Fruit fly (Drosophila melanogaster) whole organism, embryonic: ENCODE data around the gene Act87E.

Source experiments
- Abd-B ChIP-seq: fragments of 200-800 bp; sonication (Bioruptor generic); optimal IDR thresholded peaks from 2 replicates; lab custom pipeline; 2018; ENCODE audit warnings: missing biosample characterization, mild to moderate bottlenecking, missing genetic modification characterization, moderate library complexity
- Ada2b ChIP-seq: fragments of 200-800 bp; sonication (Bioruptor generic); IDR thresholded peaks from 2 replicates; pipeline ENCODE4 v1.3.6; 2022; ENCODE audit warnings: missing biosample characterization, missing genetic modification characterization
- Atf6 ChIP-seq: fragments of 200-800 bp; sonication (Bioruptor generic); IDR thresholded peaks from 2 replicates; pipeline ENCODE4 v1.3.6; 2022; ENCODE audit warnings: missing biosample characterization, missing genetic modification characterization
- Bdp1 ChIP-seq: fragments of 200-800 bp; sonication (Bioruptor generic); optimal IDR thresholded peaks from 3 replicates; lab custom pipeline; 2016; ENCODE audit warnings: missing biosample characterization, missing genetic modification characterization
- CG12104 ChIP-seq: fragments of 200-800 bp; sonication (Bioruptor generic); optimal IDR thresholded peaks from 3 replicates; lab custom pipeline; 2016; ENCODE audit warnings: missing biosample characterization, missing genetic modification characterization
- CG12155 ChIP-seq: fragments of 200-800 bp; sonication (Bioruptor generic); optimal IDR thresholded peaks from 3 replicates; lab custom pipeline; 2016; ENCODE audit warnings: missing biosample characterization, missing genetic modification characterization
- CG1233 ChIP-seq: fragments of 200-800 bp; sonication (Bioruptor generic); optimal IDR thresholded peaks from 4 replicates; lab custom pipeline; 2018; ENCODE audit warnings: missing biosample characterization, mild to moderate bottlenecking, missing genetic modification characterization
- CG12942 ChIP-seq: fragments of 200-800 bp; sonication (Bioruptor generic); optimal IDR thresholded peaks from 3 replicates; lab custom pipeline; 2016; ENCODE audit warnings: missing biosample characterization, missing genetic modification characterization
- CG13287 ChIP-seq: fragments of 200-800 bp; sonication (Bioruptor generic); IDR thresholded peaks from 2 replicates; pipeline ENCODE4 v1.3.6; 2022; ENCODE audit warnings: missing biosample characterization, missing genetic modification characterization; ENCODE audit not compliant: partially characterized antibody
- CG13775 ChIP-seq: fragments of 200-800 bp; sonication (Bioruptor generic); optimal IDR thresholded peaks from 3 replicates; lab custom pipeline; 2017; ENCODE audit warnings: missing biosample characterization, mild to moderate bottlenecking, missing genetic modification characterization
- CG14014 ChIP-seq: fragments of 200-800 bp; sonication (Bioruptor generic); IDR thresholded peaks from 2 replicates; pipeline ENCODE4 v1.3.6; 2022; ENCODE audit warnings: missing biosample characterization, missing genetic modification characterization
- CG15514 ChIP-seq: fragments of 200-800 bp; sonication (Bioruptor generic); optimal IDR thresholded peaks from 3 replicates; lab custom pipeline; 2017; ENCODE audit warnings: missing biosample characterization, missing genetic modification characterization, mild to moderate bottlenecking, moderate library complexity, missing genetic modification reagents
- CG17912 ChIP-seq: fragments of 200-800 bp; sonication (Bioruptor generic); optimal IDR thresholded peaks from 2 replicates; lab custom pipeline; 2018; ENCODE audit warnings: missing biosample characterization, mild to moderate bottlenecking, missing genetic modification characterization
- CG31388 ChIP-seq: fragments of 200-800 bp; sonication (Bioruptor generic); optimal IDR thresholded peaks from 2 replicates; lab custom pipeline; 2016; ENCODE audit warnings: missing biosample characterization, missing genetic modification characterization
- CG6791 ChIP-seq: fragments of 200-800 bp; sonication (Bioruptor generic); IDR thresholded peaks from 3 replicates; pipeline ENCODE4 v1.3.6; 2022; ENCODE audit warnings: missing biosample characterization, missing genetic modification characterization; ENCODE audit not compliant: partially characterized antibody
- CG7357 ChIP-seq: fragments of 200-800 bp; sonication (Bioruptor generic); IDR thresholded peaks from 3 replicates; pipeline ENCODE4 v1.3.6; 2022; ENCODE audit warnings: missing biosample characterization, missing genetic modification characterization
- Dad ChIP-seq: fragments of 200-800 bp; sonication (Bioruptor generic); optimal IDR thresholded peaks from 3 replicates; lab custom pipeline; 2016; ENCODE audit warnings: missing biosample characterization, missing genetic modification characterization
- Fer1 ChIP-seq: fragments of 200-800 bp; sonication (Bioruptor generic); optimal IDR thresholded peaks from 2 replicates; lab custom pipeline; 2017; ENCODE audit warnings: missing biosample characterization, mild to moderate bottlenecking, missing genetic modification characterization
- GATAe ChIP-seq: fragments of 200-800 bp; sonication (Bioruptor generic); conservative IDR thresholded peaks from 2 replicates; pipeline ENCODE4 v1.3.6; 2022; ENCODE audit warnings: missing biosample characterization, missing genetic modification characterization
- H15 ChIP-seq: fragments of 200-800 bp; sonication (Bioruptor generic); IDR thresholded peaks from 3 replicates; pipeline ENCODE4 v1.3.6; 2022; ENCODE audit warnings: missing biosample characterization, missing genetic modification characterization
- Hsf ChIP-seq: fragments of 200-800 bp; sonication (Bioruptor generic); optimal IDR thresholded peaks from 3 replicates; lab custom pipeline; 2016; ENCODE audit warnings: missing biosample characterization, missing genetic modification characterization
- Kr ChIP-seq: fragments of 200-800 bp; sonication (Bioruptor generic); optimal IDR thresholded peaks from 2 replicates; lab custom pipeline; 2017; ENCODE audit warnings: missing biosample characterization, mild to moderate bottlenecking, missing genetic modification characterization
- MTF-1 ChIP-seq: fragments of 200-800 bp; sonication (Bioruptor generic); optimal IDR thresholded peaks from 2 replicates; lab custom pipeline; 2018; ENCODE audit warnings: missing biosample characterization, mild to moderate bottlenecking, missing genetic modification characterization, borderline replicate concordance
- NFAT ChIP-seq: fragments of 200-800 bp; sonication (Bioruptor generic); IDR thresholded peaks from 2 replicates; pipeline ENCODE4 v1.3.6; 2022; ENCODE audit warnings: missing biosample characterization, missing genetic modification characterization
- Nf-YB ChIP-seq: fragments of 200-800 bp; sonication (Bioruptor generic); optimal IDR thresholded peaks from 3 replicates; lab custom pipeline; 2019; ENCODE audit warnings: missing biosample characterization, mild to moderate bottlenecking, missing genetic modification characterization, moderate library complexity
- Poxn ChIP-seq: fragments of 200-800 bp; sonication (Bioruptor generic); IDR thresholded peaks from 2 replicates; pipeline ENCODE4 v1.3.6; 2022; ENCODE audit warnings: missing biosample characterization, missing genetic modification characterization
- Rfx ChIP-seq: fragments of 200-800 bp; sonication (Bioruptor generic); IDR thresholded peaks from 2 replicates; pipeline ENCODE4 v1.3.6; 2022; ENCODE audit warnings: missing biosample characterization, missing genetic modification characterization
- Sry-δ ChIP-seq: fragments of 200-800 bp; sonication (Bioruptor generic); optimal IDR thresholded peaks from 2 replicates; lab custom pipeline; 2016; ENCODE audit warnings: missing biosample characterization, missing genetic modification characterization
- abd-A ChIP-seq: fragments of 200-800 bp; sonication (Bioruptor generic); optimal IDR thresholded peaks from 3 replicates; lab custom pipeline; 2019; ENCODE audit warnings: missing biosample characterization, mild to moderate bottlenecking, missing genetic modification characterization, moderate library complexity
- br ChIP-seq: fragments of >200 bp; optimal IDR thresholded peaks from 2 replicates; lab custom pipeline; 2017
- disco-r ChIP-seq: fragments of 200-800 bp; sonication (Bioruptor generic); optimal IDR thresholded peaks from 2 replicates; lab custom pipeline; 2016; ENCODE audit warnings: missing biosample characterization, missing genetic modification characterization
- emc ChIP-seq: fragments of 200-800 bp; sonication (Bioruptor generic); optimal IDR thresholded peaks from 2 replicates; lab custom pipeline; 2016; ENCODE audit warnings: missing biosample characterization, missing genetic modification characterization
- gcm ChIP-seq: fragments of 200-800 bp; sonication (Bioruptor generic); optimal IDR thresholded peaks from 2 replicates; lab custom pipeline; 2019; ENCODE audit warnings: missing biosample characterization, mild to moderate bottlenecking, missing genetic modification characterization, moderate library complexity
- gt ChIP-seq: fragments of 200-800 bp; sonication (Bioruptor generic); IDR thresholded peaks from 2 replicates; pipeline ENCODE4 v1.3.6; 2022; ENCODE audit warnings: missing biosample characterization, missing genetic modification characterization
- lov ChIP-seq, 2 experiments: fragments of 200-800 bp in 1 of 2; fragments of >200 bp in 1 of 2; sonication (Bioruptor generic) in 1 of 2; IDR thresholded peaks in 1 of 2; optimal IDR thresholded peaks in 1 of 2; 2 replicates in 1 of 2; 3 replicates in 1 of 2; pipeline versions ENCODE4 v1.3.6 to Lab custom; 2017 to 2022; ENCODE audit warnings: missing biosample characterization in 1 of 2, missing genetic modification characterization in 1 of 2
- nerfin-2 ChIP-seq: fragments of 200-800 bp; sonication (Bioruptor generic); IDR thresholded peaks from 2 replicates; pipeline ENCODE4 v1.3.6; 2022; ENCODE audit warnings: missing biosample characterization, missing genetic modification characterization; ENCODE audit not compliant: partially characterized antibody
- peb ChIP-seq: fragments of 200-800 bp; sonication (Bioruptor generic); IDR thresholded peaks from 2 replicates; pipeline ENCODE4 v1.3.6; 2022; ENCODE audit warnings: missing biosample characterization, missing genetic modification characterization
- prd ChIP-seq, 3 experiments: fragments of >200 bp in 2 of 3; fragments of 200-800 bp in 1 of 3; sonication (Bioruptor generic) in 1 of 3; optimal IDR thresholded peaks in 2 of 3; IDR thresholded peaks in 1 of 3; 2 replicates in 2 of 3; 3 replicates in 1 of 3; pipeline versions ENCODE4 v1.3.6 to Lab custom; 2017 to 2022; ENCODE audit warnings: missing biosample characterization in 1 of 3, missing genetic modification characterization in 1 of 3
- pros ChIP-seq: fragments of 200-800 bp; sonication (Bioruptor generic); optimal IDR thresholded peaks from 3 replicates; lab custom pipeline; 2019; ENCODE audit warnings: missing biosample characterization, mild to moderate bottlenecking, missing genetic modification characterization, moderate library complexity
- ro ChIP-seq: fragments of 200-800 bp; sonication (Bioruptor generic); IDR thresholded peaks from 2 replicates; pipeline ENCODE4 v1.3.6; 2022; ENCODE audit warnings: missing biosample characterization, missing genetic modification characterization
- sc ChIP-seq, 3 experiments: fragments of >200 bp in 2 of 3; fragments of 200-800 bp in 1 of 3; sonication (Bioruptor generic) in 1 of 3; optimal IDR thresholded peaks; 2 replicates in 2 of 3; 3 replicates in 1 of 3; lab custom pipeline; 2017; ENCODE audit warnings: mild to moderate bottlenecking in 1 of 3, missing biosample characterization in 1 of 3, missing genetic modification characterization in 1 of 3, missing genetic modification reagents in 1 of 3
- sisA ChIP-seq: fragments of 200-800 bp; sonication (Bioruptor generic); IDR thresholded peaks from 2 replicates; pipeline ENCODE4 v1.3.6; 2022; ENCODE audit warnings: missing biosample characterization, missing genetic modification characterization
- slp2 ChIP-seq: fragments of 200-800 bp; sonication (Bioruptor generic); optimal IDR thresholded peaks from 2 replicates; lab custom pipeline; 2016; ENCODE audit warnings: missing biosample characterization, missing genetic modification characterization
- sqz ChIP-seq: fragments of 200-800 bp; sonication (Bioruptor generic); optimal IDR thresholded peaks from 3 replicates; lab custom pipeline; 2018; ENCODE audit warnings: missing biosample characterization, mild to moderate bottlenecking, missing genetic modification characterization
- tio ChIP-seq: fragments of 200-800 bp; sonication (Bioruptor generic); optimal IDR thresholded peaks from 2 replicates; lab custom pipeline; 2017; ENCODE audit warnings: missing biosample characterization, missing genetic modification characterization, inconsistent platforms
- unpg ChIP-seq: fragments of 200-800 bp; sonication (Bioruptor generic); optimal IDR thresholded peaks from 3 replicates; lab custom pipeline; 2018; ENCODE audit warnings: missing biosample characterization, mild to moderate bottlenecking, missing genetic modification characterization, moderate library complexity
- vnd ChIP-seq: fragments of 200-800 bp; sonication (Bioruptor generic); IDR thresholded peaks from 3 replicates; pipeline ENCODE4 v1.3.6; 2022; ENCODE audit warnings: missing biosample characterization, missing genetic modification characterization; ENCODE audit not compliant: partially characterized antibody

Act87E gene

dm6 chr3R:13400902-13401721 is 24.7 kb upstream of the Act87E start (continued):
- TF ChIP-seq CG12155 (GFP tag; lab: Kevin White, UChicago) = peak; percentile 85
- TF ChIP-seq CG15514 (GFP tag; lab: Kevin White, UChicago) = peak; percentile 80
- peak; percentile 88 for TF ChIP-seq Atf6 (GFP tag; lab: Robert Waterston, UW)
- peak; percentile 81 for TF ChIP-seq sisA
- TF ChIP-seq CG31388 (GFP tag; lab: Kevin White, UChicago) = peak; percentile 61
- TF ChIP-seq Kr = no peak
- TF ChIP-seq gt (GFP tag; lab: Robert Waterston, UW) = 0 out of 2 replicates have a peak, but pooled peaks have one; percentile 31
- no peak for TF ChIP-seq abd-A (tag; lab: Kevin White, UChicago)
- peak; percentile 69 for TF ChIP-seq CG12104 (GFP tag; lab: Kevin White, UChicago)
- TF ChIP-seq ro (GFP tag; lab: Robert Waterston, UW) = peak; percentile 71; the same call in 1 of the 2 replicates
- TF ChIP-seq GATAe = no peak; the same call in 1 of the 2 replicates
- peak; percentile 74; the same call in 1 of the 2 replicates for TF ChIP-seq CG14014 (GFP tag; lab: Robert Waterston, UW)
- TF ChIP-seq CG17912 (GFP tag; lab: Kevin White, UChicago) = peak; percentile 9
- TF ChIP-seq unpg (GFP tag; lab: Kevin White, UChicago) = peak; percentile 92
- TF ChIP-seq peb (GFP tag; lab: Robert Waterston, UW) = peak; percentile 68; the same call in 1 of the 2 replicates
- peak; percentile 86 for TF ChIP-seq Rfx (GFP tag; lab: Robert Waterston, UW)
- TF ChIP-seq tio (GFP tag; lab: Kevin White, UChicago) = peak; percentile 92
- TF ChIP-seq br (lab: Kevin White, UChicago) = no peak
- TF ChIP-seq gcm = peak; percentile 90
- TF ChIP-seq sc (optimal IDR thresholded peaks at IDR 0.05; lab: Kevin White, UChicago) = no peak
- TF ChIP-seq sc (GFP tag; optimal IDR thresholded peaks at IDR 0.05; lab: Kevin White, UChicago) = peak; percentile 90
- TF ChIP-seq vnd (GFP tag; lab: Robert Waterston, UW) = no peak
- TF ChIP-seq Poxn (GFP tag; lab: Robert Waterston, UW) = peak; percentile 39; the same call in 1 of the 2 replicates
- no peak for TF ChIP-seq lov (optimal IDR thresholded peaks at IDR 0.05; lab: Kevin White, UChicago)
- no peak; the same call in 2 of the 3 replicates for TF ChIP-seq lov (GFP tag; IDR thresholded peaks at IDR 0.05; lab: Robert Waterston, UW)
- TF ChIP-seq Dad = peak; percentile 84
- TF ChIP-seq CG12942 (GFP tag; lab: Kevin White, UChicago) = peak; percentile 84
- TF ChIP-seq CG13287 = no peak
- peak; percentile 82 for TF ChIP-seq Fer1 (GFP tag; lab: Kevin White, UChicago)
- peak; percentile 90 for TF ChIP-seq CG13775 (GFP tag; lab: Kevin White, UChicago)
- peak; percentile 82 for TF ChIP-seq disco-r
- peak; percentile 79 for TF ChIP-seq Bdp1
- peak; percentile 92 for TF ChIP-seq Abd-B (GFP tag; lab: Kevin White, UChicago)
- TF ChIP-seq NFAT (GFP tag; lab: Robert Waterston, UW) = peak; percentile 58
- TF ChIP-seq Nf-YB (GFP tag; lab: Kevin White, UChicago) = peak; percentile 80
- peak; percentile 93 for TF ChIP-seq Hsf (GFP tag; lab: Kevin White, UChicago)
- TF ChIP-seq pros = peak; percentile 33
- TF ChIP-seq CG7357 (GFP tag; lab: Robert Waterston, UW) = peak; percentile 72; the same call in 2 of the 3 replicates
- no peak for TF ChIP-seq CG6791
- peak; percentile 29 for TF ChIP-seq Sry-δ (GFP tag; lab: Kevin White, UChicago)
- TF ChIP-seq MTF-1 (GFP tag; lab: Kevin White, UChicago) = peak; percentile 64
- TF ChIP-seq H15 = peak; percentile 79
- no peak for TF ChIP-seq nerfin-2 (GFP tag; lab: Robert Waterston, UW)
- TF ChIP-seq emc = peak; percentile 31
- peak; percentile 72 for TF ChIP-seq CG1233
- TF ChIP-seq prd (optimal IDR thresholded peaks at IDR 0.05; lab: Kevin White, UChicago) = no peak
- peak; percentile 89 for TF ChIP-seq prd (GFP tag; IDR thresholded peaks at IDR 0.05; lab: Robert Waterston, UW)
- TF ChIP-seq Ada2b (GFP tag; lab: Robert Waterston, UW) = peak; percentile 75
- peak; percentile 77 for TF ChIP-seq slp2 (GFP tag; lab: Kevin White, UChicago)
- TF ChIP-seq sqz (GFP tag; lab: Kevin White, UChicago) = peak; percentile 53
